In genomic region chr3R:30887711-30888549, dm6 we compare ENCODE assay signal across 6 fruit fly cellular contexts.
TF ChIP-seq lines count a peak whose summit lies in the region.

No protein-coding gene starts in this region.

- peak; percentile 13 for TF ChIP-seq CTCF in whole organism, embryonic (GFP tag; optimal IDR thresholded peaks at IDR 0.05; lab: Kevin White, UChicago)

TF ChIP-seq in whole organism, 6 proteins besides CTCF, POLR2A, EP300 and RAD21:
- TF ChIP-seq pan (optimal IDR thresholded peaks at IDR 0.05; lab: Kevin White, UChicago) (no peak), CG8478 (optimal IDR thresholded peaks at IDR 0.05; lab: Kevin White, UChicago) (no peak), psq (optimal IDR thresholded peaks at IDR 0.05; lab: Kevin White, UChicago) (peak; percentile 25)

TF ChIP-seq in whole organism, adult, 20 proteins besides CTCF, POLR2A, EP300 and RAD21 (continues in another document):
- no peak for TF ChIP-seq CG1620 (GFP tag; optimal IDR thresholded peaks at IDR 0.05; lab: Kevin White, UChicago)
- TF ChIP-seq CG12768 (GFP tag; optimal IDR thresholded peaks at IDR 0.05; lab: Kevin White, UChicago): peak; percentile 87
- no peak for TF ChIP-seq tj (GFP tag; optimal IDR thresholded peaks at IDR 0.05; lab: Kevin White, UChicago)
- TF ChIP-seq CG7045 (GFP tag; optimal IDR thresholded peaks at IDR 0.05; lab: Kevin White, UChicago): peak; percentile 70
- no peak for TF ChIP-seq ovo (GFP tag; optimal IDR thresholded peaks at IDR 0.05; lab: Kevin White, UChicago)
- TF ChIP-seq cnc (optimal IDR thresholded peaks at IDR 0.05; lab: Kevin White, UChicago): no peak
- TF ChIP-seq CG14711 (tag; optimal IDR thresholded peaks at IDR 0.05; lab: Kevin White, UChicago): peak; percentile 77
- peak; percentile 66 for TF ChIP-seq toe (GFP tag; optimal IDR thresholded peaks at IDR 0.05; lab: Kevin White, UChicago)
- peak; percentile 80 for TF ChIP-seq CG7101 (tag; optimal IDR thresholded peaks at IDR 0.05; lab: Kevin White, UChicago)
- no peak for TF ChIP-seq Clk (GFP tag; optimal IDR thresholded peaks at IDR 0.05; lab: Kevin White, UChicago)
- TF ChIP-seq Hr96 (GFP tag; optimal IDR thresholded peaks at IDR 0.05; lab: Kevin White, UChicago): peak; percentile 68
- no peak for TF ChIP-seq kay (GFP tag; lab: Kevin White, UChicago; ENCODE audit: borderline replicate concordance)
- peak; percentile 30 for TF ChIP-seq CG11617 (GFP tag; optimal IDR thresholded peaks at IDR 0.05; lab: Kevin White, UChicago)
- peak; percentile 95 for TF ChIP-seq cic (GFP tag; optimal IDR thresholded peaks at IDR 0.05; lab: Kevin White, UChicago)
- peak; percentile 68 for TF ChIP-seq bab1 (GFP tag; optimal IDR thresholded peaks at IDR 0.05; lab: Kevin White, UChicago)
- peak; percentile 53 for TF ChIP-seq pad (GFP tag; optimal IDR thresholded peaks at IDR 0.05; lab: Kevin White, UChicago)
- TF ChIP-seq Crg-1 (GFP tag; optimal IDR thresholded peaks at IDR 0.05; lab: Kevin White, UChicago): peak; percentile 12
- TF ChIP-seq Mnt (GFP tag; optimal IDR thresholded peaks at IDR 0.05; lab: Kevin White, UChicago): peak; percentile 30

TF ChIP-seq in whole organism, embryonic, 481 proteins besides CTCF, POLR2A, EP300 and RAD21 (continues in another document):
- peak; percentile 35 for TF ChIP-seq Hmr (GFP tag; optimal IDR thresholded peaks at IDR 0.05; lab: Kevin White, UChicago)
- 0 out of 2 replicates have a peak, but pooled peaks have one; percentile 12 for TF ChIP-seq GATAe (GFP tag; conservative IDR thresholded peaks at IDR 0.05; lab: Robert Waterston, UW)
- TF ChIP-seq CG8388 (GFP tag; optimal IDR thresholded peaks at IDR 0.05; lab: Kevin White, UChicago): peak; percentile 51
- TF ChIP-seq lbe (GFP tag; optimal IDR thresholded peaks at IDR 0.05; lab: Kevin White, UChicago): peak; percentile 71
- 0 out of 2 replicates have a peak, but pooled peaks have one; percentile 36 for TF ChIP-seq CG32767 (GFP tag; IDR thresholded peaks at IDR 0.05; lab: Robert Waterston, UW)
- TF ChIP-seq ap (GFP tag; IDR thresholded peaks at IDR 0.05; lab: Robert Waterston, UW): peak; percentile 52; the same call in 1 of the 2 replicates
- no peak for TF ChIP-seq CG15073 (GFP tag; optimal IDR thresholded peaks at IDR 0.05; lab: Kevin White, UChicago)
- TF ChIP-seq CG6175 (GFP tag; IDR thresholded peaks at IDR 0.05; lab: Robert Waterston, UW): no peak
- TF ChIP-seq ssp (GFP tag; IDR thresholded peaks at IDR 0.05; lab: Robert Waterston, UW): peak; percentile 14; the same call in 1 of the 2 replicates
- peak; percentile 54 for TF ChIP-seq CG12942 (GFP tag; optimal IDR thresholded peaks at IDR 0.05; lab: Kevin White, UChicago)
- peak; percentile 59; the same call in 1 of the 2 replicates for TF ChIP-seq Rx (GFP tag; IDR thresholded peaks at IDR 0.05; lab: Robert Waterston, UW)
- TF ChIP-seq hkb (optimal IDR thresholded peaks at IDR 0.05; lab: Kevin White, UChicago): no peak
- TF ChIP-seq hkb (GFP tag; IDR thresholded peaks at IDR 0.05; lab: Robert Waterston, UW): peak; percentile 74
- TF ChIP-seq B-H1 (GFP tag; IDR thresholded peaks at IDR 0.05; lab: Robert Waterston, UW): peak; percentile 35; the same call in 2 of the 3 replicates
- TF ChIP-seq CG14014 (GFP tag; IDR thresholded peaks at IDR 0.05; lab: Robert Waterston, UW): peak; percentile 55; the same call in 1 of the 2 replicates
- peak; percentile 5 for TF ChIP-seq caup (GFP tag; optimal IDR thresholded peaks at IDR 0.05; lab: Kevin White, UChicago; ENCODE audit: severe bottlenecking)

TF ChIP-seq in whole organism, prepupa, 60 proteins besides CTCF, POLR2A, EP300 and RAD21 (continues in another document):
- TF ChIP-seq net (GFP tag; optimal IDR thresholded peaks at IDR 0.05; lab: Kevin White, UChicago) (peak; percentile 73), CG31627 (GFP tag; optimal IDR thresholded peaks at IDR 0.05; lab: Kevin White, UChicago) (peak; percentile 93), CG6163 (GFP tag; IDR thresholded peaks at IDR 0.05; lab: Robert Waterston, UW) (peak; percentile 90), ss (GFP tag; optimal IDR thresholded peaks at IDR 0.05; lab: Kevin White, UChicago) (peak in 1 of 2 experiments; percentile 71), spab (GFP tag; optimal IDR thresholded peaks at IDR 0.05; lab: Kevin White, UChicago) (peak; percentile 57), CG16779 (tag; optimal IDR thresholded peaks at IDR 0.05; lab: Kevin White, UChicago) (peak; percentile 57), CG8119 (GFP tag; IDR thresholded peaks at IDR 0.05; lab: Robert Waterston, UW) (peak; percentile 71), Sox14 (GFP tag; optimal IDR thresholded peaks at IDR 0.05; lab: Kevin White, UChicago) (peak; percentile 91), CG6854 (GFP tag; optimal IDR thresholded peaks at IDR 0.05; lab: Kevin White, UChicago) (peak; percentile 17), vri (GFP tag; optimal IDR thresholded peaks at IDR 0.05; lab: Kevin White, UChicago) (peak; percentile 75), Sox102F (GFP tag; optimal IDR thresholded peaks at IDR 0.05; lab: Kevin White, UChicago) (peak; percentile 89), OdsH (GFP tag; optimal IDR thresholded peaks at IDR 0.05; lab: Kevin White, UChicago) (peak; percentile 85), CG1621 (tag; optimal IDR thresholded peaks at IDR 0.05; lab: Kevin White, UChicago) (peak; percentile 68), lz (GFP tag; optimal IDR thresholded peaks at IDR 0.05; lab: Kevin White, UChicago) (peak; percentile 89), CG8319 (GFP tag; optimal IDR thresholded peaks at IDR 0.05; lab: Kevin White, UChicago) (peak; percentile 71), CG6808 (GFP tag; optimal IDR thresholded peaks at IDR 0.05; lab: Kevin White, UChicago) (peak; percentile 50), CG10669 (GFP tag; optimal IDR thresholded peaks at IDR 0.05; lab: Kevin White, UChicago) (peak; percentile 77), pdm3 (GFP tag; optimal IDR thresholded peaks at IDR 0.05; lab: Kevin White, UChicago) (peak; percentile 84)

TF ChIP-seq in whole organism, pupa, 21 proteins besides CTCF, POLR2A, EP300 and RAD21 (continues in another document):
- peak; percentile 70 for TF ChIP-seq CG34367 (tag; optimal IDR thresholded peaks at IDR 0.05; lab: Kevin White, UChicago)
- peak; percentile 92 for TF ChIP-seq fd96Ca (GFP tag; IDR thresholded peaks at IDR 0.05; lab: Robert Waterston, UW)
- TF ChIP-seq D1 (tag; optimal IDR thresholded peaks at IDR 0.05; lab: Kevin White, UChicago): no peak
- peak; percentile 84 for TF ChIP-seq CG32121 (GFP tag; IDR thresholded peaks at IDR 0.05; lab: Robert Waterston, UW)
- peak; percentile 64 for TF ChIP-seq CG9948 (tag; optimal IDR thresholded peaks at IDR 0.05; lab: Kevin White, UChicago)
- TF ChIP-seq CG15710 (tag; optimal IDR thresholded peaks at IDR 0.05; lab: Kevin White, UChicago): peak; percentile 78
- TF ChIP-seq CG12605 (GFP tag; IDR thresholded peaks at IDR 0.05; lab: Robert Waterston, UW): peak; percentile 53; the same call in 1 of the 2 replicates
- TF ChIP-seq rn (GFP tag; IDR thresholded peaks at IDR 0.05; lab: Robert Waterston, UW): peak; percentile 62
- TF ChIP-seq CG17806 (tag; optimal IDR thresholded peaks at IDR 0.05; lab: Kevin White, UChicago): peak; percentile 71
- peak; percentile 93 for TF ChIP-seq CG4496 (GFP tag; IDR thresholded peaks at IDR 0.05; lab: Robert Waterston, UW)
- TF ChIP-seq CG8301 (tag; optimal IDR thresholded peaks at IDR 0.05; lab: Kevin White, UChicago): peak; percentile 71
- peak; percentile 77 for TF ChIP-seq CG14655 (GFP tag; optimal IDR thresholded peaks at IDR 0.05; lab: Kevin White, UChicago)
- peak; percentile 44 for TF ChIP-seq gl (tag; optimal IDR thresholded peaks at IDR 0.05; lab: Kevin White, UChicago)
- TF ChIP-seq EcR (GFP tag; optimal IDR thresholded peaks at IDR 0.05; lab: Kevin White, UChicago): no peak
- TF ChIP-seq Pif1A (GFP tag; optimal IDR thresholded peaks at IDR 0.05; lab: Kevin White, UChicago): peak; percentile 77
- peak; percentile 41; the same call in 1 of the 2 replicates for TF ChIP-seq CG10348 (GFP tag; IDR thresholded peaks at IDR 0.05; lab: Robert Waterston, UW)
- peak; percentile 90 for TF ChIP-seq Ets98B (GFP tag; IDR thresholded peaks at IDR 0.05; lab: Robert Waterston, UW)
- TF ChIP-seq Pif1B (GFP tag; optimal IDR thresholded peaks at IDR 0.05; lab: Kevin White, UChicago): peak; percentile 79
- TF ChIP-seq CG13204 (GFP tag; optimal IDR thresholded peaks at IDR 0.05; lab: Kevin White, UChicago): no peak
- peak; percentile 83 for TF ChIP-seq Snoo (tag; optimal IDR thresholded peaks at IDR 0.05; lab: Kevin White, UChicago)

TF ChIP-seq in whole organism, wandering third instar larva, 38 proteins besides CTCF, POLR2A, EP300 and RAD21 (continues in another document):
- TF ChIP-seq sage (GFP tag; optimal IDR thresholded peaks at IDR 0.05; lab: Kevin White, UChicago) (peak; percentile 21), Vsx2 (GFP tag; optimal IDR thresholded peaks at IDR 0.05; lab: Kevin White, UChicago; ENCODE audit: partially characterized antibody) (no peak), lola (GFP tag; optimal IDR thresholded peaks at IDR 0.05; lab: Kevin White, UChicago) (no peak), GATAd (GFP tag; optimal IDR thresholded peaks at IDR 0.05; lab: Kevin White, UChicago) (peak; percentile 24), CG32264 (GFP tag; optimal IDR thresholded peaks at IDR 0.05; lab: Kevin White, UChicago) (peak; percentile 66), brk (GFP tag; optimal IDR thresholded peaks at IDR 0.05; lab: Kevin White, UChicago) (no peak), Dif (GFP tag; optimal IDR thresholded peaks at IDR 0.05; lab: Kevin White, UChicago; ENCODE audit: partially characterized antibody) (no peak), usp (GFP tag; optimal IDR thresholded peaks at IDR 0.05; lab: Kevin White, UChicago) (no peak), sv (GFP tag; optimal IDR thresholded peaks at IDR 0.05; lab: Kevin White, UChicago) (no peak), dmrt93B (GFP tag; optimal IDR thresholded peaks at IDR 0.05; lab: Kevin White, UChicago) (peak; percentile 63), Abd-B (GFP tag; optimal IDR thresholded peaks at IDR 0.05; lab: Kevin White, UChicago) (no peak), Jra (GFP tag; optimal IDR thresholded peaks at IDR 0.05; lab: Kevin White, UChicago) (peak; percentile 47), Dfd (GFP tag; optimal IDR thresholded peaks at IDR 0.05; lab: Kevin White, UChicago) (no peak), Hr78 (GFP tag; optimal IDR thresholded peaks at IDR 0.05; lab: Kevin White, UChicago) (no peak), tai (GFP tag; optimal IDR thresholded peaks at IDR 0.05; lab: Kevin White, UChicago) (no peak), Sp1 (GFP tag; optimal IDR thresholded peaks at IDR 0.05; lab: Kevin White, UChicago) (peak; percentile 75), dsf (GFP tag; optimal IDR thresholded peaks at IDR 0.05; lab: Kevin White, UChicago; ENCODE audit: borderline replicate concordance) (peak; percentile 9), HLH106 (tag; optimal IDR thresholded peaks at IDR 0.05; lab: Kevin White, UChicago) (peak; percentile 86), Myc (optimal IDR thresholded peaks at IDR 0.05; lab: Kevin White, UChicago) (no peak), Mio (GFP tag; optimal IDR thresholded peaks at IDR 0.05; lab: Kevin White, UChicago) (peak; percentile 64), woc (GFP tag; optimal IDR thresholded peaks at IDR 0.05; lab: Kevin White, UChicago) (peak; percentile 70), Rel (GFP tag; optimal IDR thresholded peaks at IDR 0.05; lab: Kevin White, UChicago) (peak; percentile 27), Rel (tag; optimal IDR thresholded peaks at IDR 0.05; lab: Kevin White, UChicago) (peak; percentile 41)
